Fruit fly (Drosophila melanogaster) whole organism, embryonic: ENCODE results near the gene CG7332.

ENCODE experiments used
- Abd-B ChIP-seq: fragments of 200-800 bp; sonication (Bioruptor generic); optimal IDR thresholded peaks from 2 replicates; lab custom pipeline; 2018; ENCODE audit warnings: missing biosample characterization, mild to moderate bottlenecking, missing genetic modification characterization, moderate library complexity
- Adf1 ChIP-seq: fragments of 200-800 bp; sonication (Bioruptor generic); IDR thresholded peaks from 2 replicates; pipeline ENCODE4 v1.3.6; 2022; ENCODE audit warnings: missing biosample characterization, missing genetic modification characterization
- Aef1 ChIP-seq: fragments of 200-800 bp; sonication (Bioruptor generic); IDR thresholded peaks from 3 replicates; pipeline ENCODE4 v1.3.6; 2022; ENCODE audit warnings: missing biosample characterization, missing genetic modification characterization
- CG10147 ChIP-seq: fragments of 200-800 bp; sonication (Bioruptor generic); optimal IDR thresholded peaks from 2 replicates; lab custom pipeline; 2019; ENCODE audit warnings: missing biosample characterization, mild to moderate bottlenecking, missing genetic modification characterization, moderate library complexity
- CG10321 ChIP-seq: fragments of 200-800 bp; sonication (Bioruptor generic); IDR thresholded peaks from 2 replicates; pipeline ENCODE4 v1.3.6; 2022; ENCODE audit warnings: missing biosample characterization, missing genetic modification characterization
- CG13424 ChIP-seq: fragments of 200-800 bp; sonication (Bioruptor generic); optimal IDR thresholded peaks from 2 replicates; lab custom pipeline; 2019; ENCODE audit warnings: missing biosample characterization, mild to moderate bottlenecking, missing genetic modification characterization, moderate library complexity
- CG14965 ChIP-seq: fragments of 200-800 bp; sonication (Bioruptor generic); optimal IDR thresholded peaks from 2 replicates; lab custom pipeline; 2016; ENCODE audit warnings: missing biosample characterization, missing genetic modification characterization, borderline replicate concordance
- CG17829 ChIP-seq: fragments of 200-800 bp; optimal IDR thresholded peaks from 2 replicates; lab custom pipeline; 2019; ENCODE audit warnings: missing biosample characterization, mild to moderate bottlenecking, missing genetic modification characterization, moderate library complexity
- CG31224 ChIP-seq: fragments of 200-800 bp; sonication (Bioruptor generic); IDR thresholded peaks from 2 replicates; pipeline ENCODE4 v1.3.6; 2022; ENCODE audit warnings: missing biosample characterization, missing genetic modification characterization
- CG4282 ChIP-seq: fragments of 200-800 bp; sonication (Bioruptor generic); optimal IDR thresholded peaks from 2 replicates; lab custom pipeline; 2016; ENCODE audit warnings: missing biosample characterization, missing genetic modification characterization
- CG4820 ChIP-seq: fragments of 200-800 bp; sonication (Bioruptor generic); optimal IDR thresholded peaks from 3 replicates; lab custom pipeline; 2016; ENCODE audit warnings: missing biosample characterization, missing genetic modification characterization
- CG5180 ChIP-seq: fragments of 200-800 bp; sonication (Bioruptor generic); optimal IDR thresholded peaks from 3 replicates; lab custom pipeline; 2017; ENCODE audit warnings: missing biosample characterization, missing genetic modification characterization, mild to moderate bottlenecking, moderate library complexity, missing genetic modification reagents
- CG6175 ChIP-seq: fragments of 200-800 bp; sonication (Bioruptor generic); IDR thresholded peaks from 3 replicates; pipeline ENCODE4 v1.3.6; 2022; ENCODE audit warnings: missing biosample characterization, missing genetic modification characterization
- CG6654 ChIP-seq: fragments of 200-800 bp; sonication (Bioruptor generic); optimal IDR thresholded peaks from 2 replicates; lab custom pipeline; 2017; ENCODE audit warnings: missing biosample characterization, mild to moderate bottlenecking, missing genetic modification characterization
- CG8388 ChIP-seq: fragments of 200-800 bp; sonication (Bioruptor generic); optimal IDR thresholded peaks from 2 replicates; lab custom pipeline; 2019; ENCODE audit warnings: missing biosample characterization, mild to moderate bottlenecking, missing genetic modification characterization, moderate library complexity
- Dad ChIP-seq: fragments of 200-800 bp; sonication (Bioruptor generic); optimal IDR thresholded peaks from 3 replicates; lab custom pipeline; 2016; ENCODE audit warnings: missing biosample characterization, missing genetic modification characterization
- Deaf1 ChIP-seq: fragments of 200-800 bp; optimal IDR thresholded peaks from 3 replicates; lab custom pipeline; 2019; ENCODE audit warnings: missing biosample characterization, mild to moderate bottlenecking, missing genetic modification characterization, moderate library complexity
- Dfd ChIP-seq, 2 experiments: fragments of >200 bp; optimal IDR thresholded peaks; 2 replicates each; lab custom pipeline; 2017; ENCODE audit warnings: missing biosample characterization in 2 of 2, missing genetic modification characterization in 2 of 2
- Drgx ChIP-seq: fragments of 200-800 bp; sonication (Bioruptor generic); IDR thresholded peaks from 2 replicates; pipeline ENCODE4 v1.3.6; 2022; ENCODE audit warnings: missing biosample characterization, missing genetic modification characterization
- Hr51 ChIP-seq, 2 experiments: fragments of 200-800 bp; sonication (Bioruptor generic); optimal IDR thresholded peaks; 2 replicates in 1 of 2; 3 replicates in 1 of 2; lab custom pipeline; 2016 to 2018; ENCODE audit warnings: missing biosample characterization in 2 of 2, missing genetic modification characterization in 2 of 2, mild to moderate bottlenecking in 1 of 2, moderate library complexity in 1 of 2
- Med ChIP-seq: fragments of 200-800 bp; sonication (Bioruptor generic); peaks from one replicate; lab custom pipeline; 2016; ENCODE audit warnings: missing biosample characterization, missing genetic modification characterization, mild to moderate bottlenecking, inconsistent platforms, moderate library complexity
- NC2β ChIP-seq: fragments of 200-800 bp; sonication (Bioruptor generic); optimal IDR thresholded peaks from 2 replicates; lab custom pipeline; 2016; ENCODE audit warnings: missing biosample characterization, missing genetic modification characterization
- Nf-YB ChIP-seq: fragments of 200-800 bp; sonication (Bioruptor generic); optimal IDR thresholded peaks from 3 replicates; lab custom pipeline; 2019; ENCODE audit warnings: missing biosample characterization, mild to moderate bottlenecking, missing genetic modification characterization, moderate library complexity
- Sry-δ ChIP-seq: fragments of 200-800 bp; sonication (Bioruptor generic); optimal IDR thresholded peaks from 2 replicates; lab custom pipeline; 2016; ENCODE audit warnings: missing biosample characterization, missing genetic modification characterization
- abd-A ChIP-seq: fragments of 200-800 bp; sonication (Bioruptor generic); optimal IDR thresholded peaks from 3 replicates; lab custom pipeline; 2019; ENCODE audit warnings: missing biosample characterization, mild to moderate bottlenecking, missing genetic modification characterization, moderate library complexity
- bsh ChIP-seq, 2 experiments: fragments of 200-800 bp; sonication (Bioruptor generic); optimal IDR thresholded peaks; 2 replicates each; lab custom pipeline; 2017 to 2018; ENCODE audit warnings: mild to moderate bottlenecking in 2 of 2, missing biosample characterization in 2 of 2, missing genetic modification characterization in 2 of 2, moderate library complexity in 1 of 2
- chinmo ChIP-seq: fragments of 200-800 bp; sonication (Bioruptor generic); IDR thresholded peaks from 4 replicates; pipeline ENCODE4 v1.3.6; 2022; ENCODE audit warnings: missing biosample characterization, missing genetic modification characterization; ENCODE audit not compliant: partially characterized antibody
- croc ChIP-seq: fragments of 200-800 bp; sonication (Bioruptor generic); conservative IDR thresholded peaks from 3 replicates; pipeline ENCODE4 v1.3.6; 2022; ENCODE audit warnings: missing biosample characterization, missing genetic modification characterization
- exex ChIP-seq: fragments of 200-800 bp; sonication (Bioruptor generic); optimal IDR thresholded peaks from 4 replicates; lab custom pipeline; 2018; ENCODE audit warnings: missing biosample characterization, mild to moderate bottlenecking, missing genetic modification characterization, moderate library complexity
- gce ChIP-seq: fragments of 200-800 bp; sonication (Bioruptor generic); IDR thresholded peaks from 3 replicates; pipeline ENCODE4 v1.3.6; 2022; ENCODE audit warnings: missing biosample characterization, missing genetic modification characterization
- gem ChIP-seq: fragments of 200-800 bp; sonication (Bioruptor generic); optimal IDR thresholded peaks from 2 replicates; lab custom pipeline; 2019; ENCODE audit warnings: missing biosample characterization, mild to moderate bottlenecking, missing genetic modification characterization, moderate library complexity
- kni ChIP-seq: fragments of 200-800 bp; sonication (Bioruptor generic); optimal IDR thresholded peaks from 3 replicates; lab custom pipeline; 2017; ENCODE audit warnings: mild to moderate bottlenecking, missing biosample characterization, missing genetic modification reagents, missing genetic modification characterization
- lbe ChIP-seq: fragments of 200-800 bp; sonication (Bioruptor generic); optimal IDR thresholded peaks from 2 replicates; lab custom pipeline; 2016; ENCODE audit warnings: missing biosample characterization, mild to moderate bottlenecking, missing genetic modification characterization
- nom ChIP-seq: fragments of 200-800 bp; sonication (Bioruptor generic); optimal IDR thresholded peaks from 2 replicates; lab custom pipeline; 2017; ENCODE audit warnings: missing biosample characterization, missing genetic modification characterization, mild to moderate bottlenecking, moderate library complexity, missing genetic modification reagents
- phol ChIP-seq: fragments of 200-800 bp; sonication (Bioruptor generic); optimal IDR thresholded peaks from 3 replicates; lab custom pipeline; 2018; ENCODE audit warnings: missing biosample characterization, mild to moderate bottlenecking, missing genetic modification characterization, moderate library complexity
- pros ChIP-seq: fragments of 200-800 bp; sonication (Bioruptor generic); optimal IDR thresholded peaks from 3 replicates; lab custom pipeline; 2019; ENCODE audit warnings: missing biosample characterization, mild to moderate bottlenecking, missing genetic modification characterization, moderate library complexity
- row ChIP-seq: fragments of 200-800 bp; sonication (Bioruptor generic); IDR thresholded peaks from 3 replicates; pipeline ENCODE4 v1.3.6; 2022; ENCODE audit warnings: missing biosample characterization, missing genetic modification characterization
- sd ChIP-seq: fragments of 200-800 bp; sonication (Bioruptor generic); optimal IDR thresholded peaks from 3 replicates; lab custom pipeline; 2018; ENCODE audit warnings: missing biosample characterization, mild to moderate bottlenecking, missing genetic modification characterization, moderate library complexity
- sens ChIP-seq: fragments of 200-800 bp; sonication (Bioruptor generic); peaks from one replicate; lab custom pipeline; 2016; ENCODE audit warnings: missing biosample characterization, missing genetic modification characterization
- sob ChIP-seq: fragments of 200-800 bp; sonication (Bioruptor generic); IDR thresholded peaks from 2 replicates; pipeline ENCODE4 v1.3.6; 2022; ENCODE audit warnings: missing biosample characterization, missing genetic modification characterization
- stwl ChIP-seq: fragments of 200-800 bp; sonication (Bioruptor generic); optimal IDR thresholded peaks from 3 replicates; lab custom pipeline; 2018; ENCODE audit warnings: missing biosample characterization, mild to moderate bottlenecking, missing genetic modification characterization, moderate library complexity
- vvl ChIP-seq: fragments of 200-800 bp; sonication (Bioruptor generic); IDR thresholded peaks from 2 replicates; pipeline ENCODE4 v1.3.6; 2022; ENCODE audit warnings: missing biosample characterization, missing genetic modification characterization

The CG7332 gene

dm6 chrX:18923531-18923930 is 39.2 kb downstream of the CG7332 start (continued):
- TF ChIP-seq Abd-B (GFP tag; lab: Kevin White, UChicago), result peak; percentile 4
- TF ChIP-seq Aef1, result peak; percentile 36; the same call in 2 of the 3 replicates
- 0 out of 2 replicates have a peak, but pooled peaks have one; percentile 8 for TF ChIP-seq CG31224 (GFP tag; lab: Robert Waterston, UW)
- peak; percentile 73 for TF ChIP-seq gem (tag; lab: Kevin White, UChicago)
- peak; percentile 50; the same call in 1 of the 3 replicates for TF ChIP-seq gce (GFP tag; lab: Robert Waterston, UW)
- TF ChIP-seq NC2β, result peak; percentile 5
- peak; percentile 49 for TF ChIP-seq CG17829 (tag; lab: Kevin White, UChicago)
- peak; percentile 55 to 80 for TF ChIP-seq bsh (GFP tag; optimal IDR thresholded peaks at IDR 0.05; lab: Kevin White, UChicago)
- no peak for TF ChIP-seq stwl (tag; lab: Kevin White, UChicago)
- peak; percentile 23 for TF ChIP-seq Sry-δ (GFP tag; lab: Kevin White, UChicago)

dm6 chrX:18924713-18925112 is 40.4 kb downstream of the CG7332 start:
- TF ChIP-seq CG10321 (GFP tag; lab: Robert Waterston, UW) (no peak), Drgx (GFP tag; lab: Robert Waterston, UW) (peak; percentile 10; the same call in 1 of the 2 replicates), Med (GFP tag; lab: Kevin White, UChicago) (peak; percentile 30), CG8388 (peak; percentile 22), bsh (GFP tag; optimal IDR thresholded peaks at IDR 0.05; lab: Kevin White, UChicago) (peak in 1 of 2 experiments; percentile 63), sens (GFP tag; lab: Kevin White, UChicago) (peak; percentile 3), lbe (GFP tag; lab: Kevin White, UChicago) (peak; percentile 1), CG6654 (GFP tag; lab: Kevin White, UChicago) (no peak), gem (tag; lab: Kevin White, UChicago) (peak; percentile 2), phol (no peak), exex (tag; lab: Kevin White, UChicago) (no peak), croc (GFP tag; lab: Robert Waterston, UW) (no peak)

dm6 chrX:18925685-18926371 is 41.5 kb downstream of the CG7332 start:
- TF ChIP-seq CG13424 (tag; lab: Kevin White, UChicago) (no peak), CG5180 (GFP tag; lab: Kevin White, UChicago) (peak; percentile 92), CG6175 (peak; percentile 46; the same call in 1 of the 3 replicates), gem (tag; lab: Kevin White, UChicago) (peak; percentile 4), abd-A (tag; lab: Kevin White, UChicago) (no peak), Adf1 (GFP tag; lab: Robert Waterston, UW) (peak; percentile 62), kni (GFP tag; lab: Kevin White, UChicago) (peak; percentile 1), chinmo (GFP tag; lab: Robert Waterston, UW) (peak; percentile 63; the same call in 1 of the 4 replicates), Nf-YB (GFP tag; lab: Kevin White, UChicago) (no peak), Deaf1 (tag; lab: Kevin White, UChicago) (peak; percentile 40), nom (GFP tag; lab: Kevin White, UChicago) (peak; percentile 20)
- TF ChIP-seq, all 482 proteins: peak for 8

- TF ChIP-seq Hr51 (GFP tag; optimal IDR thresholded peaks at IDR 0.05; lab: Kevin White, UChicago) (no peak), CG4820 (no peak), Dfd (GFP tag; optimal IDR thresholded peaks at IDR 0.05; lab: Kevin White, UChicago) (no peak), Drgx (GFP tag; lab: Robert Waterston, UW) (peak; percentile 30; the same call in 1 of the 2 replicates), pros (GFP tag; lab: Kevin White, UChicago) (no peak), CG10147 (GFP tag; lab: Kevin White, UChicago) (no peak), sob (no peak), sd (tag; lab: Kevin White, UChicago) (no peak), Dad (GFP tag; lab: Kevin White, UChicago) (no peak), row (GFP tag; lab: Robert Waterston, UW) (peak; percentile 24; the same call in 1 of the 3 replicates), CG14965 (no peak), vvl (GFP tag; lab: Robert Waterston, UW) (no peak), CG4282 (GFP tag; lab: Kevin White, UChicago) (no peak)
Measured at dm6 chrX:18926372-18927200, 42.3 kb downstream of the CG7332 start.
